Worm (Caenorhabditis elegans): ENCODE data around the gene F58H1.8.
A peak's percentile ranks its signal among the peaks of the same experiment; 100 is the strongest.

The F58H1.8 gene

ce11 chrV:11940329-11940728 lies 5.4 kb downstream of the F58H1.8 start:
- no peak for TF ChIP-seq let-607 (tag; optimal IDR thresholded peaks at IDR 0.05)
- no peak for TF ChIP-seq ztf-18 (tag; optimal IDR thresholded peaks at IDR 0.05)
- TF ChIP-seq lsy-27 (tag; optimal IDR thresholded peaks at IDR 0.05; ENCODE audit: borderline replicate concordance, insufficient read depth): no peak
- TF ChIP-seq Y95B8A.8 (GFP tag; IDR thresholded peaks at IDR 0.05): no peak
- no peak for TF ChIP-seq nfya-1 (tag; optimal IDR thresholded peaks at IDR 0.05; ENCODE audit: borderline replicate concordance, insufficient read depth)
- no peak for TF ChIP-seq mel-28 (tag; optimal IDR thresholded peaks at IDR 0.05; ENCODE audit: borderline replicate concordance)
- no peak for TF ChIP-seq ceh-79 (tag; optimal IDR thresholded peaks at IDR 0.05)
- no peak for TF ChIP-seq snpc-4 (GFP tag; optimal IDR thresholded peaks at IDR 0.05)
- no peak for TF ChIP-seq snpc-4 (tag; optimal IDR thresholded peaks at IDR 0.05)
- TF ChIP-seq zim-3 (tag; optimal IDR thresholded peaks at IDR 0.05): no peak
- no peak for TF ChIP-seq F10E7.11 (tag; optimal IDR thresholded peaks at IDR 0.05)
- no peak for TF ChIP-seq nhr-27 (tag; optimal IDR thresholded peaks at IDR 0.05)
- TF ChIP-seq attf-5 (GFP tag; optimal IDR thresholded peaks at IDR 0.05): no peak
- no peak for TF ChIP-seq hlh-26 (GFP tag; conservative IDR thresholded peaks at IDR 0.05)
- no peak for TF ChIP-seq F22D6.2 (tag; optimal IDR thresholded peaks at IDR 0.05)
- no peak for TF ChIP-seq ztf-6 (GFP tag; IDR thresholded peaks at IDR 0.05)

- peak; percentile 70 for TF ChIP-seq atf-7 (tag; optimal IDR thresholded peaks at IDR 0.05)
- TF ChIP-seq nhr-80 (tag; optimal IDR thresholded peaks at IDR 0.05): peak; percentile 84
- no peak for TF ChIP-seq hsf-1 (GFP tag; IDR thresholded peaks at IDR 0.05)
These were observed 6.7 kb downstream of the F58H1.8 start for ce11 chrV:11941664-11942063.

ce11 chrV:11942325-11942724 lies 7.4 kb downstream of the F58H1.8 start, which contains the start of gene F58H1.6:
Gene F58H1.6 (plus strand): TSS chrV:11942625.
- TF ChIP-seq ama-1 (optimal IDR thresholded peaks at IDR 0.05): no peak
- no peak for TF ChIP-seq ama-1 (GFP tag; optimal IDR thresholded peaks at IDR 0.05)
- TF ChIP-seq chd-7 (tag; optimal IDR thresholded peaks at IDR 0.05): no peak
- TF ChIP-seq dox-1 (GFP tag; IDR thresholded peaks at IDR 0.05): no peak
- no peak for TF ChIP-seq rcor-1 (GFP tag; IDR thresholded peaks at IDR 0.05)
- no peak for TF ChIP-seq mes-4 (tag; optimal IDR thresholded peaks at IDR 0.05)
- no peak for TF ChIP-seq madf-3 (GFP tag; IDR thresholded peaks at IDR 0.05)
- no peak for TF ChIP-seq snpc-4 (GFP tag; optimal IDR thresholded peaks at IDR 0.05)
- TF ChIP-seq snpc-4 (tag; optimal IDR thresholded peaks at IDR 0.05): no peak
- no peak for TF ChIP-seq Y95B8A.8 (GFP tag; IDR thresholded peaks at IDR 0.05)
- no peak for TF ChIP-seq let-607 (tag; optimal IDR thresholded peaks at IDR 0.05)
- no peak for TF ChIP-seq F23B12.7 (tag; optimal IDR thresholded peaks at IDR 0.05; ENCODE audit: insufficient read depth)
- no peak for TF ChIP-seq F57A8.1 (GFP tag; optimal IDR thresholded peaks at IDR 0.05)
- no peak for TF ChIP-seq hlh-12 (tag; optimal IDR thresholded peaks at IDR 0.05)

- TF ChIP-seq rec-8 (tag; optimal IDR thresholded peaks at IDR 0.05): no peak
- no peak for TF ChIP-seq tlf-1 (GFP tag; optimal IDR thresholded peaks at IDR 0.05)
- no peak for TF ChIP-seq Y53F4B.3 (GFP tag; IDR thresholded peaks at IDR 0.05)
- no peak for TF ChIP-seq F49E8.2 (tag; optimal IDR thresholded peaks at IDR 0.05; ENCODE audit: insufficient read depth)
- no peak for TF ChIP-seq snpc-1.3 (tag; optimal IDR thresholded peaks at IDR 0.05; ENCODE audit: insufficient read depth)
- TF ChIP-seq F57A8.1 (GFP tag; optimal IDR thresholded peaks at IDR 0.05): no peak
- no peak for TF ChIP-seq lir-1 (GFP tag; conservative IDR thresholded peaks at IDR 0.05)
- TF ChIP-seq nhr-90 (tag; optimal IDR thresholded peaks at IDR 0.05): no peak
- TF ChIP-seq cebp-1 (GFP tag; IDR thresholded peaks at IDR 0.05): no peak
- no peak for TF ChIP-seq cebp-1 (tag; optimal IDR thresholded peaks at IDR 0.05)
- no peak for TF ChIP-seq F39B2.1 (GFP tag; IDR thresholded peaks at IDR 0.05)
- TF ChIP-seq sdz-38 (tag; optimal IDR thresholded peaks at IDR 0.05): no peak
- no peak for TF ChIP-seq F22D6.2 (tag; optimal IDR thresholded peaks at IDR 0.05)
- no peak for TF ChIP-seq Y95B8A.8 (GFP tag; IDR thresholded peaks at IDR 0.05)
- TF ChIP-seq rpc-1 (optimal IDR thresholded peaks at IDR 0.05): no peak
- TF ChIP-seq rpc-1 (tag; optimal IDR thresholded peaks at IDR 0.05): no peak
These were observed 8.8 kb downstream of the F58H1.8 start for ce11 chrV:11943737-11944136.
